Fruit fly (Drosophila melanogaster): Measurements from ENCODE around the gene CG43703.

Gene CG43703

DNA sequence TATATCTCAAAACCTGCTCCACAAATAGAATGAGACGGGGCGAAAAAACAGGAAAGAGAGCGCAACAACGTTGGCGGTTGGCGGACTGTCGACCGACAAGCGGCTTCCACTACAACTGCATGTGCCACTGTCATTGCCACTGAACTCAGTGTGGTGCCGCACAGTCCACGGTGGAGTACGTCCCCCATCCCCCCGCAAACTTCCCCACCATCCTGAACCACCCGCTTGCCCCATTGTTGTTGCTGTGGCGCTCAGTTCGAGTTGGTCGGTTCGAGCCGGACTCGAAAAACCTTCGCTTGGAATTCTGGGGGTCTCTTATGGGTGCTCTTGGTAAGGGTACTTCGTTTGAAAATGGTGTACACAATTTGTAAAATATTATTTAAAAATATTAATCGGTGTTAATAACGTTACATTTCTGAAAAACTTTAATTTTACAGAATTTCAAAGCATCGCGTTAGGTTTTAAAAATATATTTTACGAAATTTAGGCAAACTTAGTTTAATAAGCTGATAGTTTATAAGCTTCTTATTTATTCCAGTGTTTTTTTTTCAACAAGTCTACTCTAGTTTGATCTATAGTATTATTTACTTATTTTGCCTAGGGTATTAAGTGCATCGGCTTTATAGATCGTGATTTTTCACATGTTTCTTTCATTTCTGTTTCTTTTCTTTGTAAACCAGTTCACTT lies 7.8 kb downstream of the CG43703 start (continued):
- TF ChIP-seq CG6654 (GFP tag; optimal IDR thresholded peaks at IDR 0.05) (peak; percentile 9), CG30403 (GFP tag; optimal IDR thresholded peaks at IDR 0.05) (peak; percentile 63), CG17186 (GFP tag; optimal IDR thresholded peaks at IDR 0.05) (no peak), Fer1 (GFP tag; optimal IDR thresholded peaks at IDR 0.05) (peak; percentile 64), HLH3B (GFP tag; IDR thresholded peaks at IDR 0.05) (no peak), chinmo (GFP tag; IDR thresholded peaks at IDR 0.05; ENCODE audit: partially characterized antibody) (peak; percentile 94), D19B (GFP tag; optimal IDR thresholded peaks at IDR 0.05) (peak; percentile 25), CG7839 (tag; optimal IDR thresholded peaks at IDR 0.05) (peak; percentile 72), br (optimal IDR thresholded peaks at IDR 0.05) (no peak), gro (GFP tag; optimal IDR thresholded peaks at IDR 0.05) (no peak), CG8290 (GFP tag; optimal IDR thresholded peaks at IDR 0.05) (no peak), CG8290 (tag; optimal IDR thresholded peaks at IDR 0.05) (peak in 1 of 2 experiments; percentile 36), CG9876 (GFP tag; optimal IDR thresholded peaks at IDR 0.05) (no peak), CG10979 (tag; optimal IDR thresholded peaks at IDR 0.05) (peak; percentile 70), CG6254 (GFP tag; optimal IDR thresholded peaks at IDR 0.05) (peak; percentile 52), dysf (GFP tag; IDR thresholded peaks at IDR 0.05) (peak; percentile 68; the same call in 2 of the 3 replicates), CG30020 (tag; optimal IDR thresholded peaks at IDR 0.05) (peak; percentile 7), CG34422 (GFP tag; IDR thresholded peaks at IDR 0.05) (peak; percentile 23; the same call in 1 of the 3 replicates), CG2120 (GFP tag; optimal IDR thresholded peaks at IDR 0.05) (peak; percentile 49), Abd-B (GFP tag; optimal IDR thresholded peaks at IDR 0.05) (no peak), CG11723 (GFP tag; optimal IDR thresholded peaks at IDR 0.05) (peak; percentile 51), pros (GFP tag; optimal IDR thresholded peaks at IDR 0.05) (peak; percentile 29), CG1233 (GFP tag; optimal IDR thresholded peaks at IDR 0.05) (peak; percentile 51), CG11247 (GFP tag; IDR thresholded peaks at IDR 0.05) (no peak), HLH54F (GFP tag; optimal IDR thresholded peaks at IDR 0.05) (no peak), Aef1 (GFP tag; IDR thresholded peaks at IDR 0.05) (peak; percentile 44; the same call in 1 of the 3 replicates), Rx (GFP tag; IDR thresholded peaks at IDR 0.05) (no peak), ase (GFP tag; IDR thresholded peaks at IDR 0.05) (no peak), CTCF (GFP tag; optimal IDR thresholded peaks at IDR 0.05) (no peak), HmgD (GFP tag; optimal IDR thresholded peaks at IDR 0.05) (no peak), sima (GFP tag; optimal IDR thresholded peaks at IDR 0.05) (no peak), YL-1 (GFP tag; optimal IDR thresholded peaks at IDR 0.05) (peak; percentile 28), NfI (GFP tag; optimal IDR thresholded peaks at IDR 0.05) (no peak), CG12391 (tag; optimal IDR thresholded peaks at IDR 0.05) (peak; percentile 80), her (GFP tag; optimal IDR thresholded peaks at IDR 0.05) (no peak), ranshi (GFP tag; IDR thresholded peaks at IDR 0.05) (no peak), CG18011 (GFP tag; optimal IDR thresholded peaks at IDR 0.05) (no peak), CG10267 (tag; optimal IDR thresholded peaks at IDR 0.05) (peak; percentile 41), CG4730 (GFP tag; IDR thresholded peaks at IDR 0.05) (no peak), da (GFP tag; optimal IDR thresholded peaks at IDR 0.05) (no peak), caup (GFP tag; optimal IDR thresholded peaks at IDR 0.05; ENCODE audit: severe bottlenecking) (no peak), fd96Cb (tag; optimal IDR thresholded peaks at IDR 0.05) (peak; percentile 23), Scr (GFP tag; IDR thresholded peaks at IDR 0.05; ENCODE audit: partially characterized antibody) (no peak), CG2116 (GFP tag; optimal IDR thresholded peaks at IDR 0.05) (peak; percentile 2), slbo (GFP tag; IDR thresholded peaks at IDR 0.05) (0 out of 2 replicates have a peak, but pooled peaks have one; percentile 43), CG10274 (GFP tag; optimal IDR thresholded peaks at IDR 0.05) (no peak), Hmx (GFP tag; optimal IDR thresholded peaks at IDR 0.05) (no peak), stwl (tag; optimal IDR thresholded peaks at IDR 0.05) (no peak), Xbp1 (GFP tag; optimal IDR thresholded peaks at IDR 0.05) (peak; percentile 44), pzg (GFP tag; optimal IDR thresholded peaks at IDR 0.05) (no peak), tll (GFP tag; optimal IDR thresholded peaks at IDR 0.05) (no peak)

All from whole organism, embryonic.